Fruit fly (Drosophila melanogaster) whole organism, embryonic: ENCODE results near the gene nAChRalpha6.

Experiments
- Aef1 ChIP-seq: fragments of 200-800 bp; sonication (Bioruptor generic); IDR thresholded peaks from 3 replicates; pipeline ENCODE4 v1.3.6; 2022; ENCODE audit warnings: missing biosample characterization, missing genetic modification characterization
- Jarid2 ChIP-seq: fragments of 200-800 bp; sonication (Bioruptor generic); optimal IDR thresholded peaks from 3 replicates; lab custom pipeline; 2017; ENCODE audit warnings: mild to moderate bottlenecking, missing biosample characterization, missing genetic modification reagents, missing genetic modification characterization

DNA sequence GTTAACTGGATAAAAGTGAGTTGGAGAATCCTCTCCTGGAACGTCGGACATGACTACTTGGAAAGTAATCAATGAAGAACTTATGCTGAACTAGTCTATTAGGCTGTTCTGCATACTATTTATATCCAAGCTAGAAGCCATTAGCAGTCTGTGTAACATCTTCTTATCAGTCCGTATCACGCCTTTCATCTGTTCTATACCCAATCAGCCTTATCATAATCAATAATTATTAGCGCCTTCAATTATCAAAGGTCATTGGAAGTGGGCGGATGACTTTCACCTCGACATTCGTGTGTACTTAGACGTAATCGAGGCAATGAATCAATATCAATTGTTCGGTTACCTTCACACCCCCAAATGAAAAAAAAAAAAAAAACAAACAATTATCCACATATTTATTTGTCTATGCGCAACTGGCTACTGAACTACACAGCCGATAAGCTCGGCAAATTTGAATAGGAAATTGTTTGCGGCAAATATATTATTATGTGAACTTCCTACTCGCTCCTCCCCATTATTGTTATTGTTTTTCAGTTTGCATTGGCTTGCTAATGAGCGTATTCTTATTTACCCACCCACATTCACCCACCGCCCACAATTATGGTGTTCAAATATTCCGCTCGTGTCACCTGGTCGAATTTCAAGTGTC is 110.9 kb downstream of the nAChRalpha6 start, which contains the start of the genes ppk11 and ppk16:
- TF ChIP-seq Aef1 (GFP tag; lab: Robert Waterston, UW) (no peak), Jarid2 (GFP tag; lab: Kevin White, UChicago) (no peak)
